Fruit fly (Drosophila melanogaster): ENCODE results near the gene CG1354.

CG1354 gene

DNA sequence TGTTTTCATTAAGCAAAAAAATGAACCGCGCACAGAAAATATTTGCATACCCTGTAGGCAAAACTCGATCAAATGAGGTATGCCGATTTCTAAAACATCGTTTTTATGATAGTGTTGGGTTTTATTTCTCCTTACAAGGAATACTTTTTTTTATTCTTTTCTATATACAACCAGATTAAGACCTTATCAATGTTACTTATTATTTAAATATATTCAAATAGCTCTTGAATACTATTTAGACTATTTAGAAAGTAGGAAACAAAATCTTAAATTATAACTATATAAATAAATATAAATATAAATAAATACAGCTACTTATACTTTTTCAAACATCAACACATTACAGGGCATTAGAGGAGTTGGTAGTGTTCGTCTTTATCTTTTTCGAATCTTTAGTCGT lies 20.6 kb upstream of the CG1354 start:
- TF ChIP-seq CG1621 (tag; optimal IDR thresholded peaks at IDR 0.05) (no peak), Gug (GFP tag; IDR thresholded peaks at IDR 0.05) (no peak)

DNA sequence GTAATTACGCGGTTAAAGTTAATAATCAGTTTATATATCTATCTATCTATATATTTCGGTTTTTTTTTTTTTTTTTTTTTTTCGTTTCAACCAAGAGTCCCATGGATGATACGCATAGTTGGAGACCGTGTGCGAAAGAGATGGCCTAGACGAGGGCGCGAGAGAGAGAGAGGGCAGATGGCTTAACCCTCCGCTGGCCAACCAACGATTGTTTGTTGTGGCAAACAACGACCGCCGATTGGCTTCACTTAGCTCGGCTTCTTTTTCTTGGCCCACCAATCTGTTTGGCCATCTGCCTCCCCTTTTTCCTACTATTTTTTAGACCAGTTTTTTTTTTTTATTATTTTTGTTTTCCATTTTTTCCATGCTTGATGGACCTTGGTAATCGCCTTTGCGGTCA lies 13.0 kb upstream of the CG1354 start:
- TF ChIP-seq topi (GFP tag; optimal IDR thresholded peaks at IDR 0.05), result no peak
- no peak for TF ChIP-seq Hr39 (GFP tag; optimal IDR thresholded peaks at IDR 0.05)
- no peak for TF ChIP-seq CG32006 (GFP tag; optimal IDR thresholded peaks at IDR 0.05)
- TF ChIP-seq achi (GFP tag; optimal IDR thresholded peaks at IDR 0.05), result no peak
- no peak for TF ChIP-seq Hr4 (GFP tag; optimal IDR thresholded peaks at IDR 0.05)
- TF ChIP-seq Sox102F (GFP tag; optimal IDR thresholded peaks at IDR 0.05), result no peak
- no peak for TF ChIP-seq CG9139 (GFP tag; optimal IDR thresholded peaks at IDR 0.05)

DNA sequence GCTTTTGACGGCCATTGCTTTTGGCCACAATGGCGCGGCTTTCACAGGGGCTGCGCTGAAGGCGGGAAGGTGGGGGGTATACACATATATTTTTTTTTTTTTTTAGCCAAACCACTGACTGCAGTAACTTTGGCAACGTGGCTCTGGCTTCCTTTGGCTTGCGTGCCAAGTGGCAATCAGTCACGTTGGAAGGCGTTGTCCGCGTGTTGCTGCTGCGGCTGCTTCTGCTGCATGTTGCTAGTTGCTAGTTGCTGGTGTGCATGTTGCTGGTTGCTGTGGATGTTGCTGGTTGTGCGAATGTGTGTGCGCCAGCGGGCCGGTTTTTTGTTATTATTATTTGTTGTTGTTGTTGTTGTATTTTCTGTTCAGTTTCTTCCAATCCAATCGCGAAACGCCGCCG lies 7.5 kb upstream of the CG1354 start:
- TF ChIP-seq Eip93F (GFP tag; optimal IDR thresholded peaks at IDR 0.05), result no peak
- peak; percentile 40 to 98 for TF ChIP-seq ss (GFP tag; optimal IDR thresholded peaks at IDR 0.05)
- no peak for TF ChIP-seq CG8319 (GFP tag; optimal IDR thresholded peaks at IDR 0.05)
- TF ChIP-seq cyc (GFP tag; optimal IDR thresholded peaks at IDR 0.05), result no peak

DNA sequence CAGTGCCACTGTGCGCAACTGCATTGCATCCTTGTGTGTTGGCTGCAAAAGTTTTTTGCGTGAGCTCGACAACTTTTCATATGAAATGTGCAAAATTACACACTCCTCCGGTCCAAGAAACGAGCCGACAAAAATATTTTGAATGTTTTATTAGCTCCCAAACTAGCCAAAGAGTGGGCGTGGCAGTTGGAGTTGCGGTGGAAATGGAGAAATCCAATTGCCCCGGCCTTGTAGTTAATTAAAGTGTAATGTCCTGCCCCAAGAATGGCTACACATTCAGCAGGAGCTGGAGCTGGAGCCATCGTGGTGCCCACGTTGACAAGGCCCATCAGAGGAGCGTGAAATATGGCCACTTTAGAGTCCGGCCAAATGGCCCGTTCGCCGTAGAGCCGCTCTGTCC lies 4.4 kb downstream of the CG1354 start, which contains the start of gene CARPB:
TSS of gene CARPB (plus strand) at position 301 of the 400 bp plus-strand sequence.
- TF ChIP-seq CG8119 (GFP tag; IDR thresholded peaks at IDR 0.05) (0 out of 3 replicates have a peak, but pooled peaks have one; percentile 8), CG1621 (tag; optimal IDR thresholded peaks at IDR 0.05) (no peak)

DNA sequence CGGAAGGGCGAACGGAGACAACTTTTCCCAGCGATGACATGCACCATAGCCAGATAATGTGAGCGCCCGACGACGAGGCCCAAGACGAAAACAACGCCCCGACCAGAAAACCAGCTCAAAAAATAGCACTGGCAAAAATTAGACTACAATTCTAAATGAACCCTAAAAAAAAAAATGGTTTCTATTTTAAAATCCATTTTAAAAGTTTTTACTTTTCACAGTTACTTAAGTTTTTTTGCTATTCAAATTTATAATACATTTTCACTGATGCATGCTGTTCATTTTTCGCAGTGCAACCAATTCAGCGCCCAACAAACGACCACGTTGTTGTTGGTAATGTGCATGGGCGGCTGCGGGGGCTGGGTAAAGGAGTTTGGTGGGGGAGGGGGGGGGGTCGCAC lies 8.8 kb downstream of the CG1354 start:
- peak; percentile 23 for TF ChIP-seq topi (GFP tag; optimal IDR thresholded peaks at IDR 0.05)
- no peak for TF ChIP-seq CG16779 (tag; optimal IDR thresholded peaks at IDR 0.05)
- no peak for TF ChIP-seq Blimp-1 (GFP tag; optimal IDR thresholded peaks at IDR 0.05)
- TF ChIP-seq ss (GFP tag; optimal IDR thresholded peaks at IDR 0.05), result peak in 1 of 2 experiments; percentile 34
- TF ChIP-seq Sox102F (GFP tag; optimal IDR thresholded peaks at IDR 0.05), result no peak
- peak; percentile 33 for TF ChIP-seq CG11762 (GFP tag; optimal IDR thresholded peaks at IDR 0.05; ENCODE audit: insufficient read depth)
- peak; percentile 67 for TF ChIP-seq Gug (GFP tag; IDR thresholded peaks at IDR 0.05)
- no peak for TF ChIP-seq achi (GFP tag; optimal IDR thresholded peaks at IDR 0.05)
- peak; percentile 2 for TF ChIP-seq CG6808 (GFP tag; optimal IDR thresholded peaks at IDR 0.05)
- peak in 1 of 2 experiments; percentile 48 for TF ChIP-seq salr (GFP tag; optimal IDR thresholded peaks at IDR 0.05)
- TF ChIP-seq esn (GFP tag; optimal IDR thresholded peaks at IDR 0.05), result peak; percentile 47
- peak; percentile 64 for TF ChIP-seq acj6 (GFP tag; optimal IDR thresholded peaks at IDR 0.05)
- TF ChIP-seq CG34406 (GFP tag; optimal IDR thresholded peaks at IDR 0.05), result peak; percentile 43
- no peak for TF ChIP-seq CG6854 (GFP tag; optimal IDR thresholded peaks at IDR 0.05)
- peak; percentile 25 for TF ChIP-seq lz (GFP tag; optimal IDR thresholded peaks at IDR 0.05)
- TF ChIP-seq CG15336 (GFP tag; IDR thresholded peaks at IDR 0.05), result peak; percentile 74
- peak; percentile 57 for TF ChIP-seq CG3919 (GFP tag; optimal IDR thresholded peaks at IDR 0.05)
- peak; percentile 10 for TF ChIP-seq Sox15 (GFP tag; optimal IDR thresholded peaks at IDR 0.05)
- TF ChIP-seq Sox14 (GFP tag; optimal IDR thresholded peaks at IDR 0.05), result peak; percentile 34
- peak; percentile 53 for TF ChIP-seq fd59A (GFP tag; optimal IDR thresholded peaks at IDR 0.05)
- peak; percentile 9 for TF ChIP-seq Ets21C (GFP tag; optimal IDR thresholded peaks at IDR 0.05)
- TF ChIP-seq CG1621 (tag; optimal IDR thresholded peaks at IDR 0.05), result peak; percentile 21
- TF ChIP-seq fkh (GFP tag; optimal IDR thresholded peaks at IDR 0.05), result no peak
- peak; percentile 78 for TF ChIP-seq CG8119 (GFP tag; IDR thresholded peaks at IDR 0.05)
- TF ChIP-seq CG9139 (GFP tag; optimal IDR thresholded peaks at IDR 0.05), result peak; percentile 19
- no peak for TF ChIP-seq CG6276 (GFP tag; optimal IDR thresholded peaks at IDR 0.05)
- TF ChIP-seq Eip93F (GFP tag; optimal IDR thresholded peaks at IDR 0.05), result no peak
- peak; percentile 58 for TF ChIP-seq CG10631 (GFP tag; optimal IDR thresholded peaks at IDR 0.05)
- TF ChIP-seq CG4318 (GFP tag; optimal IDR thresholded peaks at IDR 0.05), result peak; percentile 36
- no peak for TF ChIP-seq svp (GFP tag)
- peak; percentile 72 for TF ChIP-seq CG32006 (GFP tag; optimal IDR thresholded peaks at IDR 0.05)
- TF ChIP-seq dsx (GFP tag; optimal IDR thresholded peaks at IDR 0.05; ENCODE audit: poor library complexity, severe bottlenecking), result no peak
- TF ChIP-seq CG3032 (tag; optimal IDR thresholded peaks at IDR 0.05), result peak; percentile 59
- TF ChIP-seq Hr38 (GFP tag; optimal IDR thresholded peaks at IDR 0.05), result no peak
- TF ChIP-seq Eip75B (GFP tag; optimal IDR thresholded peaks at IDR 0.05), result peak; percentile 31
- TF ChIP-seq OdsH (GFP tag; optimal IDR thresholded peaks at IDR 0.05), result peak; percentile 68
- peak; percentile 43 for TF ChIP-seq cyc (GFP tag; optimal IDR thresholded peaks at IDR 0.05)
- TF ChIP-seq Ets96B (tag; optimal IDR thresholded peaks at IDR 0.05), result peak; percentile 34

All from whole organism, prepupa.